Worm (Caenorhabditis elegans) whole organism, dauer: ENCODE results near the gene hpo-25.

Experiments
- unc-62 ChIP-seq: sonication (generic microtip); optimal IDR thresholded peaks from 2 replicates; lab custom pipeline; 2017; ENCODE audit warnings: missing biosample characterization, missing genetic modification reagents, missing genetic modification characterization

The hpo-25 gene

ce11 chrII:2356795-2357194 lies 12.3 kb upstream of the hpo-25 start, which contains the start of gene F43C11.1:
Gene F43C11.1 (plus strand): TSS chrII:2357095.
- TF ChIP-seq unc-62, result no peak

DNA sequence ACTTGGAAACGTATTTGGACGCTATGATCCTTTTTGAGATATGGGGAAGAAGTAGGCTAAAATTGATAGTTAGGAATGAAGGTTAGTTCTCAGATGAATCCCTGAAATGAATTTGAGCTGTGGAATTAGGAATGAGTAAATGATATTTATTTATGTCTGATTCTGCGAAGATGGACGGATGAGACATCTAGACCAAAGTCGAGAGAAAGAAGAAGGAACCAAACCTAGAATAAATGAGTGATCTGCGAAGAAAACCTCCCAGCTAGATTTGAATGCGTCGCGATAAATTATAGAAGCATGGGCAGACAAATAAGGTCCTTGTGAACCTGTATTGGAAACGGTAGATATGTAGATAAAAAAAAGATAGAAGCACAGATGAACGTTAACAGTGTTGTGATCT lies 9.1 kb upstream of the hpo-25 start, which contains the start of gene F43C11.16:
Gene F43C11.16 (minus strand): TSS at position 101 of the 400 bp plus-strand sequence.
- no peak for TF ChIP-seq unc-62

DNA sequence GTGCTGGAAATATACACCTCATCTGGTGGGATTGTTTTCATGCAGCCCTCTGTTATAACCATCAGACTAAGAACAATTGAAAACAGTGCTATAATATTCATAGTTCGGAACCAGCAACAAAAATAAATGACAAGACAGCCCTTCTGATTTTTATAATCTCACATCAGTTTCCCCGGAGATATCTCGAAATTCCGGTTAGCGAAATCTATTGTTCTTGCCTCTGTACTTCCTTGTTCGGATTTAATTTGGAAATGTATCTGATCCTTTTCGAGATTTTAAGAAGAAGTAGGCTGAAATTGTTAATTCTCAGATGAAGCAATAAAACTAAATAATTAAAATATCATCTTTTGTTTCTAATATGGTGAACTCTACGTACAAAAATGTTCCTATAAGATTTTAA lies 5.4 kb upstream of the hpo-25 start, which contains the start of gene F43C11.11:
Gene F43C11.11 (minus strand): TSS at position 101 of the 400 bp plus-strand sequence.
- no peak for TF ChIP-seq unc-62

DNA sequence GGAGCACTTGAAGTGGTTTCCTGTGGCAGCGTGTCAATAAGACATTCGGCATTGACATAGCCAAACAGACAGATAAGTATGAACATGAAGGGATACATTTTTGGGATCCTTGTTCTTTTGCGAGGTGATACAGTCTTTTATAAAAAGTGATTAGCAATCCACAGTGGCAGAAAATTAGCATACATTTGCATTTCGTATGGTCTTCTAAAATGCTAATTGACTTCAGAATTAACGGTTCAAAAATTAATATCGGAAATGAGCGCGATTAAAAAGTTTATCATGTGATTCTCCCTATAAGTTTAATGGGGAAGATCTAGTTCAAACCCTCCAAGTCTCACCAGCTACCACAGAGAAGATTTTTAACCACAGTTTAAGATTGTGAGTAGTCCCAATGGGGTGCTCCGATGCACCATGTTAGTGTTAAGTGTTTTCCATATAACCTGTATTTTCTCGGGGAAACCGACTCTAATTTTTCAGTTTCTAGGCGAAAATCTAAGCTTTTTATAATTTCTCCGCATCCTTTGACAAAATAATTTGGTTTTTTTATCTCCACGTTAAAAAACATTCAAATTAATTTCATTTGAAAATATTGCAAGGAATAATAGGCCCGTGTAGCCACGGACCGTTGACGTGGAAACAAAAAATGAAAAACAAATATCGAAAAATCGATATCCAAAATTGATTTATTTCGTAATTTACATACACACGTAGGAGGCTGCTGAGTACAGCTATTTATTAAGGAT lies 2.3 kb upstream of the hpo-25 start, which contains the start of the genes F43C11.12 and F16G10.5:
Gene F43C11.12 (minus strand): TSS at position 101 of the 743 bp plus-strand sequence.
Gene F16G10.5 (plus strand): TSS at position 693 of the 743 bp plus-strand sequence.
- TF ChIP-seq unc-62, result no peak

DNA sequence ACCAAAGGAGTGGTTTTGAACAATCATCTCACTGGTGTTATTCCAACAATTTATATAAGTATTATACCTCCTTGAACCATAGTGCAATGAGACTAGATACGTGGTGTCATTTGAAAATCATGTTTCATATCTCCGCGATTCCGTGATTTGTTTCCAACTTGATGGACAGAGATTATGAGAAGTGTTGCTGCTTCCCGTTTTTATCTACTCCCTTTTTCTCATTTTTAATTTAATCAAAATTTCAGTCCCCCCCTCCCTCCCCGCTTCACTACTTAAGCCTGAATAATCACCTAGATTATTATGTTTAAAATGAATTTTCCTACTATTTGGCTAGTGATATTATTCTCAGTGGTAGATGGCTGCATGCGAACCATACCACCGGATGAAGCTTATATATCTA lies 3.0 kb downstream of the hpo-25 start, which contains the start of gene F16G10.3:
Gene F16G10.3 (plus strand): TSS at position 301 of the 400 bp plus-strand sequence.
- TF ChIP-seq unc-62, result no peak

DNA sequence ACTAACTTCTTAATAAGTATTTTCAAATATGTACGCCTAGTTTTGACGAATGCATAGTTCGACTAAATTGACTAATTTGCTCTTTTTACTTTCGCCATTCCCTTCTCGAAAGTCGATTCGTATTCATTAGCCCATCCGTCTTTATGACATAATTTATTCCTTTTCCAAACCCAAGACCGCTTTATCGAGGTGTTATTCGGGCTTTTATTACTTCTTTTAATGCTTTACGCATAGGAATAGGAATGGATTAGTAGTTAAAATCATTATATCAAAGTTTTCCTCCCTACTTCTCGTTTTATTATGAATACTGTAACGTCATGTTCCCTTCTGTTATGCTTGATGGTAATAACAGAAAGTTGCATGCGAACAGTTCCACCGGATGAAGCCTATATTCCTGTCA lies 5.9 kb downstream of the hpo-25 start, which contains the start of gene F16G10.2:
Gene F16G10.2 (plus strand): TSS at position 301 of the 400 bp plus-strand sequence.
- TF ChIP-seq unc-62, result no peak

ce11 chrII:2377751-2378150 lies 8.7 kb downstream of the hpo-25 start, which contains the start of gene F16G10.6:
Gene F16G10.6 (minus strand): TSS chrII:2377851.
- no peak for TF ChIP-seq unc-62

ce11 chrII:2378465-2379009 lies 9.5 kb downstream of the hpo-25 start:
- no peak for TF ChIP-seq unc-62

ce11 chrII:2379673-2380072 lies 10.6 kb downstream of the hpo-25 start:
- no peak for TF ChIP-seq unc-62

DNA sequence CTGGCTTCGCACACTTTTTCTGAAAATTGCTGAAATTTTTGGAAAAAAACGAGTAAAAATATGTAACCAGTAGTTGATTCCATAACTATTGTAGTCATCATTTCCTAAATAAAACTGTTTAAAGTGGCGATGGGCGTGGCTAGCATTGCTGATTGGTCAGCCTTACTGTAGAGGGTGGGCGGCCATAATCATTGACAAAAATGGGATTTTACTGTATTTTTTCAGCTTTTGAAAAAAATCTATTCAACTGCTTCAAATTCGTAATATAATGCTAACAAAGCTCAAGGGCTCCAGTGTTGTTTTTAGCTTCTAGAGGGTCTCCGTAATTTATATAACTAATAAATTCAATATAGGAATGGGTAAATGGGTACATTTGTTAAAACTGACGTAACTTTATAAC lies 11.1 kb downstream of the hpo-25 start, which contains the start of gene F16G10.7:
Gene F16G10.7 (minus strand): TSS at position 101 of the 400 bp plus-strand sequence.
- no peak for TF ChIP-seq unc-62

DNA sequence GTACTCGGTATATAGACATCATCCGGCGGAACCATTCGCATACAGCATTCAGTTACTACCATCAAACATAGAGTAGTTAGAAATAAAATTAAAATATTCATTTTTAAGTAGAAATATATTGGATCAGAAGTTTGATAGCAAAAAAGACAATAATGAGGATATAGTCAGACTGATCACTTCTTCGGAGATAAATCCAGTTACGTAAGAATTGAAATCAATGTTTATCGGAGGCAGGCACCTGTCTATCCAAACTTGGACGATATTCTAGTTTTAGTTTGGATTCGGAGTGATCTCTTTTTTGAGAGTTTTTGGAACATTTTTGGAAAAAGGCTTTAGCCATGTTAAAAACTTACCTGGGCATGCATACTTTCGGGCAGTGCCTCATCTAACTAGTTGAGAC lies 14.3 kb downstream of the hpo-25 start, which contains the start of gene F16G10.8:
Gene F16G10.8 (minus strand): TSS at position 101 of the 400 bp plus-strand sequence.
- TF ChIP-seq unc-62, result no peak

ce11 chrII:2385495-2385894 lies 16.4 kb downstream of the hpo-25 start, which contains the start of gene F16G10.9:
Gene F16G10.9 (minus strand): TSS chrII:2385595.
- TF ChIP-seq unc-62, result no peak

ce11 chrII:2390884-2391283 lies 21.8 kb downstream of the hpo-25 start, which contains the start of gene F16G10.10:
Gene F16G10.10 (minus strand): TSS chrII:2390984.
- TF ChIP-seq unc-62, result no peak

DNA sequence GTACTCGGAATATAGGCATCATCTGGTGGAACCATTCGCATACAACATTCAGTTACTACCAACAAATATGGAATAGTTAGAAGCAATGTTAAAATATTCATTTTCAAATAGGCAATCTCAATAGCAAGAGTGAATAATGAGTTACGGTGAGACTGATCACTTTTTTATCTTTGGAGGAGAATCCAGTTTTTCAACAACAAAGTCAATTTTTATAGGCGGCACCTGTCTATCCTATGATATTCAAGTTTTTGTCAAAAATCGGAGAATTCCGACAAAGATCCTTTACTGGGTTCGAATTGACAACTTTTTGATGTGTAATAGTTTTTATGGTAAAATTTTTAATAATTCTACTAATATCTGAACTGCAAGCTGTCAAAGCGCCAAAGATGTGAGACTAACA lies 24.8 kb downstream of the hpo-25 start, which contains the start of gene F16G10.11:
Gene F16G10.11 (minus strand): TSS at position 101 of the 400 bp plus-strand sequence.
- no peak for TF ChIP-seq unc-62

- no peak for TF ChIP-seq unc-62
These were observed 26.8 kb downstream of the hpo-25 start, which contains the start of gene F16G10.13 for ce11 chrII:2395864-2396263. Gene F16G10.13 (minus strand): TSS chrII:2395964.

DNA sequence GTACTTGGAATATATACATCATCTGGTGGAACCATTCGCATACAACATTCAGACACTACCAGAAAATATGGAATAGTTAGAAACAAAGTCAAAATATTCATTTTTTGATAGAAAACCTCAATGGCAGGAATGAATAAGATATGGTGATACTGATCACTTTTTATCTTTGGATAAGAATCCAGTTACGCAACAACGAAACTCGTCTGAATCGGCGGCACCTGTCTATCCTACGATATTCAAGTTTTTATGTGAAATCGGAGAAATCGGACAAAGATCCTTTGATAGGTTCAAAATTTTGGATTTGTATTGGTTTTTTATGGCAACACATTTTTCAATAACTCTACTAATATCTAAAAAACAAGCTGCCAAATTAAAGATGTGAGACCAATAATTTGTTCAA lies 29.8 kb downstream of the hpo-25 start, which contains the start of gene F16G10.14:
Gene F16G10.14 (minus strand): TSS at position 101 of the 400 bp plus-strand sequence.
- TF ChIP-seq unc-62, result no peak

DNA sequence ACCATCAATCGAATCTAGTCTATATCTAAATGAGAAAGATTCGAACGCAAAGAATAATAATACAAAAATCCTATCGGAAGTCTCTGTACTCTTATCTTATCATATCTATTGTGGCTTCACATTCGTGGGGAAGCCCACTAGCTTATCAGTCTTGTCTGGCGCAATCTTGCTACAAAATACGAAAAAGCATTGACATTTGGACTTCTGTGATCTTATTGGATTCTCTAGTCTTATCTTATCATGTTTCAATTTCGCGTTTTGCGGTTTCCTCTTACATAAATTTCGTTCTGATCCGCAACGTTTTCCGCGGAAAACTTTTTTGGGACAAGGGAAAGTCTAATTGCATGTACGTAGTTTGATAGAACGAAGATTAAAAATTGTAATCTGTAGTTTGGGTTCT lies 30.8 kb downstream of the hpo-25 start:
- no peak for TF ChIP-seq unc-62
